Fruit fly (Drosophila melanogaster): ENCODE measurements around the gene CG4461.

The CG4461 gene

dm6 chr3L:9379484-9380343 is 4.5 kb downstream of the CG4461 start, which contains the start of gene Hsp67Ba:
Gene Hsp67Ba (minus strand): TSS chr3L:9379534.
- TF ChIP-seq Hr83 (GFP tag; optimal IDR thresholded peaks at IDR 0.05; ENCODE audit: poor library complexity, severe bottlenecking) (peak; percentile 26), fru (GFP tag; optimal IDR thresholded peaks at IDR 0.05) (peak; percentile 22), CrebA (GFP tag; optimal IDR thresholded peaks at IDR 0.05; ENCODE audit: borderline replicate concordance) (peak; percentile 51), dl (GFP tag; optimal IDR thresholded peaks at IDR 0.05; ENCODE audit: insufficient read depth in 1 of 2, partially characterized antibody in 2 of 2) (no peak), Jra (GFP tag; optimal IDR thresholded peaks at IDR 0.05) (no peak), Dif (GFP tag; optimal IDR thresholded peaks at IDR 0.05; ENCODE audit: partially characterized antibody) (peak; percentile 51), woc (GFP tag; optimal IDR thresholded peaks at IDR 0.05) (peak; percentile 11), psq (GFP tag; optimal IDR thresholded peaks at IDR 0.05) (peak; percentile 49)

DNA sequence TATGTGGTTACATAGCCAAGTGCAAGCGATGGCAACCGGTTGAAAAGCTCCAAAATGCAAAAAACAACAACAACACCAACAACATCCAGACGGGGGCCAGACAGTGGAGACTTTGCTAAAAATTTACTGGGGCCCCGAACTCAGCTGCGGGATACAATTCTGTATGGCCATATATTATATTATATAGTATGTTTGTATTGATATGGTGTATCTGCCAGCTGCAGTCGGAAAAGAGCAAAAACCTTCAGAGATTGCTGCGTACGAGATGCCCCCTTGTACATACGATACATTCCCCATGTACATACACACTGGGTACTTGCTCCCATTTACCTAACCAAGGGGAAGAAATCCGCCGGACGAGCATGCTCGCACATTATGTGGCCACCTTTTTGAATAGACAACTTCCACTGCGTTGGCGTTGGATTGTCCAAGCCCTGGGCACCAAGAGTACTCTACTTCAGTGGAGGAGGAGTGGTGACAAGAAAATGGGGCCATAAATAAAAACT is 5.2 kb downstream of the CG4461 start:
- TF ChIP-seq jim (GFP tag; optimal IDR thresholded peaks at IDR 0.05) (no peak), h (GFP tag; optimal IDR thresholded peaks at IDR 0.05) (no peak), Vsx2 (GFP tag; optimal IDR thresholded peaks at IDR 0.05; ENCODE audit: partially characterized antibody) (no peak), Dfd (GFP tag; optimal IDR thresholded peaks at IDR 0.05) (no peak), Myc (optimal IDR thresholded peaks at IDR 0.05) (no peak), brk (GFP tag; optimal IDR thresholded peaks at IDR 0.05) (no peak), sage (GFP tag; optimal IDR thresholded peaks at IDR 0.05) (no peak), tai (GFP tag; optimal IDR thresholded peaks at IDR 0.05) (no peak), HLH106 (tag; optimal IDR thresholded peaks at IDR 0.05) (peak; percentile 7), ey (GFP tag; optimal IDR thresholded peaks at IDR 0.05) (no peak), CG9705 (GFP tag; optimal IDR thresholded peaks at IDR 0.05) (peak; percentile 39), lola (GFP tag; optimal IDR thresholded peaks at IDR 0.05) (no peak), GATAd (GFP tag; optimal IDR thresholded peaks at IDR 0.05) (no peak), dmrt93B (GFP tag; optimal IDR thresholded peaks at IDR 0.05) (no peak), Rel (GFP tag; optimal IDR thresholded peaks at IDR 0.05) (no peak), Rel (tag; optimal IDR thresholded peaks at IDR 0.05) (peak; percentile 70), dl (GFP tag; optimal IDR thresholded peaks at IDR 0.05; ENCODE audit: insufficient read depth in 1 of 2, partially characterized antibody in 2 of 2) (peak in 1 of 2 experiments; percentile 22), Hnf4 (GFP tag; optimal IDR thresholded peaks at IDR 0.05) (no peak), CrebA (GFP tag; optimal IDR thresholded peaks at IDR 0.05; ENCODE audit: borderline replicate concordance) (no peak), psq (GFP tag; optimal IDR thresholded peaks at IDR 0.05) (no peak), Hr78 (GFP tag; optimal IDR thresholded peaks at IDR 0.05) (no peak), sv (GFP tag; optimal IDR thresholded peaks at IDR 0.05) (no peak), Dif (GFP tag; optimal IDR thresholded peaks at IDR 0.05; ENCODE audit: partially characterized antibody) (no peak), dsf (GFP tag; optimal IDR thresholded peaks at IDR 0.05; ENCODE audit: borderline replicate concordance) (no peak), OdsH (GFP tag; optimal IDR thresholded peaks at IDR 0.05) (no peak), Sp1 (GFP tag; optimal IDR thresholded peaks at IDR 0.05) (peak; percentile 36), rgr (GFP tag; optimal IDR thresholded peaks at IDR 0.05) (no peak), fru (GFP tag; optimal IDR thresholded peaks at IDR 0.05) (no peak), N (GFP tag; optimal IDR thresholded peaks at IDR 0.05) (no peak), Abd-B (GFP tag; optimal IDR thresholded peaks at IDR 0.05) (no peak), woc (GFP tag; optimal IDR thresholded peaks at IDR 0.05) (peak; percentile 6), br (GFP tag; optimal IDR thresholded peaks at IDR 0.05) (no peak), usp (GFP tag; optimal IDR thresholded peaks at IDR 0.05) (no peak), pan (optimal IDR thresholded peaks at IDR 0.05) (no peak), Jra (GFP tag; optimal IDR thresholded peaks at IDR 0.05) (no peak), Hr83 (GFP tag; optimal IDR thresholded peaks at IDR 0.05; ENCODE audit: poor library complexity, severe bottlenecking) (no peak)

- TF ChIP-seq CG32264 (GFP tag; optimal IDR thresholded peaks at IDR 0.05) (peak; percentile 12), Mio (GFP tag; optimal IDR thresholded peaks at IDR 0.05) (no peak), OdsH (GFP tag; optimal IDR thresholded peaks at IDR 0.05) (peak; percentile 53), lola (GFP tag; optimal IDR thresholded peaks at IDR 0.05) (no peak), CG9705 (GFP tag; optimal IDR thresholded peaks at IDR 0.05) (no peak), GATAd (GFP tag; optimal IDR thresholded peaks at IDR 0.05) (no peak), psq (GFP tag; optimal IDR thresholded peaks at IDR 0.05) (peak; percentile 66), Hr83 (GFP tag; optimal IDR thresholded peaks at IDR 0.05; ENCODE audit: poor library complexity, severe bottlenecking) (peak; percentile 88), Myc (optimal IDR thresholded peaks at IDR 0.05) (no peak), pan (optimal IDR thresholded peaks at IDR 0.05) (no peak), Abd-B (GFP tag; optimal IDR thresholded peaks at IDR 0.05) (no peak), Vsx2 (GFP tag; optimal IDR thresholded peaks at IDR 0.05; ENCODE audit: partially characterized antibody) (no peak), rgr (GFP tag; optimal IDR thresholded peaks at IDR 0.05) (peak; percentile 37), Sp1 (GFP tag; optimal IDR thresholded peaks at IDR 0.05) (peak; percentile 27), dl (GFP tag; optimal IDR thresholded peaks at IDR 0.05; ENCODE audit: insufficient read depth in 1 of 2, partially characterized antibody in 2 of 2) (peak in 1 of 2 experiments; percentile 7), Jra (GFP tag; optimal IDR thresholded peaks at IDR 0.05) (peak; percentile 32), jim (GFP tag; optimal IDR thresholded peaks at IDR 0.05) (no peak), N (GFP tag; optimal IDR thresholded peaks at IDR 0.05) (no peak), HLH106 (tag; optimal IDR thresholded peaks at IDR 0.05) (peak; percentile 28), CrebA (GFP tag; optimal IDR thresholded peaks at IDR 0.05; ENCODE audit: borderline replicate concordance) (peak; percentile 58), Hnf4 (GFP tag; optimal IDR thresholded peaks at IDR 0.05) (peak; percentile 59), foxo (GFP tag; optimal IDR thresholded peaks at IDR 0.05) (peak; percentile 43 to 45), fru (GFP tag; optimal IDR thresholded peaks at IDR 0.05) (peak; percentile 50), dmrt93B (GFP tag; optimal IDR thresholded peaks at IDR 0.05) (no peak), sage (GFP tag; optimal IDR thresholded peaks at IDR 0.05) (peak; percentile 6), dsf (GFP tag; optimal IDR thresholded peaks at IDR 0.05; ENCODE audit: borderline replicate concordance) (no peak), brk (GFP tag; optimal IDR thresholded peaks at IDR 0.05) (peak; percentile 71), h (GFP tag; optimal IDR thresholded peaks at IDR 0.05) (peak; percentile 35), Dif (GFP tag; optimal IDR thresholded peaks at IDR 0.05; ENCODE audit: partially characterized antibody) (peak; percentile 59), woc (GFP tag; optimal IDR thresholded peaks at IDR 0.05) (peak; percentile 26)
Observed at dm6 chr3L:9381602-9382001, 6.4 kb downstream of the CG4461 start, which contains the start of gene Hsp23. Gene Hsp23 (plus strand): TSS chr3L:9381882.

Data from whole organism, wandering third instar larva.